Fruit fly (Drosophila melanogaster) whole organism, embryonic: ENCODE data around the gene CG31087.

ENCODE experiments used
- Ada2b ChIP-seq: fragments of 200-800 bp; sonication (Bioruptor generic); IDR thresholded peaks from 2 replicates; pipeline ENCODE4 v1.3.6; 2022; ENCODE audit warnings: missing biosample characterization, missing genetic modification characterization
- C15 ChIP-seq: fragments of 200-800 bp; sonication (Bioruptor generic); IDR thresholded peaks from 3 replicates; pipeline ENCODE4 v1.3.6; 2022; ENCODE audit warnings: missing biosample characterization, missing genetic modification characterization
- CG10267 ChIP-seq: fragments of 200-800 bp; sonication (Bioruptor generic); optimal IDR thresholded peaks from 2 replicates; lab custom pipeline; 2018; ENCODE audit warnings: missing biosample characterization, mild to moderate bottlenecking, missing genetic modification characterization, moderate library complexity
- CG10979 ChIP-seq: fragments of 200-800 bp; sonication (Bioruptor generic); optimal IDR thresholded peaks from 2 replicates; lab custom pipeline; 2018; ENCODE audit warnings: missing biosample characterization, mild to moderate bottlenecking, missing genetic modification characterization, moderate library complexity
- CG11085 ChIP-seq: fragments of 200-800 bp; sonication (Bioruptor generic); IDR thresholded peaks from 2 replicates; pipeline ENCODE4 v1.3.6; 2022; ENCODE audit warnings: missing biosample characterization, missing genetic modification characterization
- CG12104 ChIP-seq: fragments of 200-800 bp; sonication (Bioruptor generic); optimal IDR thresholded peaks from 3 replicates; lab custom pipeline; 2016; ENCODE audit warnings: missing biosample characterization, missing genetic modification characterization
- CG13287 ChIP-seq: fragments of 200-800 bp; sonication (Bioruptor generic); IDR thresholded peaks from 2 replicates; pipeline ENCODE4 v1.3.6; 2022; ENCODE audit warnings: missing biosample characterization, missing genetic modification characterization; ENCODE audit not compliant: partially characterized antibody
- CG15011 ChIP-seq: fragments of 200-800 bp; sonication (Bioruptor generic); optimal IDR thresholded peaks from 3 replicates; lab custom pipeline; 2018; ENCODE audit warnings: missing biosample characterization, mild to moderate bottlenecking, missing genetic modification characterization
- CG15601 ChIP-seq: fragments of 200-800 bp; sonication (Bioruptor generic); optimal IDR thresholded peaks from 3 replicates; lab custom pipeline; 2019; ENCODE audit warnings: missing biosample characterization, mild to moderate bottlenecking, missing genetic modification characterization, moderate library complexity
- CG16779 ChIP-seq: fragments of 200-800 bp; sonication (Bioruptor generic); IDR thresholded peaks from 2 replicates; pipeline ENCODE4 v1.3.6; 2022; ENCODE audit warnings: missing biosample characterization, missing genetic modification characterization
- CG17385 ChIP-seq: fragments of 200-800 bp; sonication (Bioruptor generic); optimal IDR thresholded peaks from 3 replicates; lab custom pipeline; 2018; ENCODE audit warnings: missing biosample characterization, mild to moderate bottlenecking, missing genetic modification characterization
- CG18011 ChIP-seq: fragments of 200-800 bp; sonication (Bioruptor generic); optimal IDR thresholded peaks from 2 replicates; lab custom pipeline; 2017; ENCODE audit warnings: missing biosample characterization, missing genetic modification characterization, mild to moderate bottlenecking, moderate library complexity, missing genotype
- CG18262 ChIP-seq: fragments of 200-800 bp; optimal IDR thresholded peaks from 3 replicates; lab custom pipeline; 2019; ENCODE audit warnings: missing biosample characterization, mild to moderate bottlenecking, missing genetic modification characterization, moderate library complexity
- CG18599 ChIP-seq: fragments of 200-800 bp; sonication (Bioruptor generic); optimal IDR thresholded peaks from 3 replicates; lab custom pipeline; 2017; ENCODE audit warnings: missing biosample characterization, missing genetic modification characterization, mild to moderate bottlenecking, moderate library complexity, missing genetic modification reagents
- CG18619 ChIP-seq: fragments of 200-800 bp; sonication (Bioruptor generic); optimal IDR thresholded peaks from 3 replicates; lab custom pipeline; 2017; ENCODE audit warnings: missing biosample characterization, mild to moderate bottlenecking, missing genetic modification characterization
- CG2678 ChIP-seq: fragments of 200-800 bp; sonication (Bioruptor generic); optimal IDR thresholded peaks from 3 replicates; lab custom pipeline; 2019; ENCODE audit warnings: missing biosample characterization, mild to moderate bottlenecking, missing genetic modification characterization, moderate library complexity
- CG32767 ChIP-seq: fragments of 200-800 bp; sonication (Bioruptor generic); IDR thresholded peaks from 2 replicates; pipeline ENCODE4 v1.3.6; 2022; ENCODE audit warnings: missing biosample characterization, missing genetic modification characterization
- CG32772 ChIP-seq: fragments of 200-800 bp; sonication (Bioruptor generic); IDR thresholded peaks from 2 replicates; pipeline ENCODE4 v1.3.6; 2022; ENCODE audit warnings: missing biosample characterization, missing genetic modification characterization
- CG34224 ChIP-seq: fragments of 200-800 bp; sonication (Bioruptor generic); IDR thresholded peaks from 3 replicates; pipeline ENCODE4 v1.3.6; 2022; ENCODE audit warnings: missing biosample characterization, missing genetic modification characterization; ENCODE audit not compliant: partially characterized antibody
- CG6175 ChIP-seq: fragments of 200-800 bp; sonication (Bioruptor generic); IDR thresholded peaks from 3 replicates; pipeline ENCODE4 v1.3.6; 2022; ENCODE audit warnings: missing biosample characterization, missing genetic modification characterization
- CG6254 ChIP-seq: fragments of 200-800 bp; sonication (Bioruptor generic); optimal IDR thresholded peaks from 3 replicates; lab custom pipeline; 2017; ENCODE audit warnings: mild to moderate bottlenecking, missing biosample characterization, missing genetic modification reagents, missing genetic modification characterization
- CG9797 ChIP-seq: fragments of 200-800 bp; sonication (Bioruptor generic); optimal IDR thresholded peaks from 3 replicates; lab custom pipeline; 2018; ENCODE audit warnings: missing biosample characterization, mild to moderate bottlenecking, missing genetic modification characterization
- Dp ChIP-seq: fragments of 200-800 bp; sonication (Bioruptor generic); optimal IDR thresholded peaks from 2 replicates; lab custom pipeline; 2018; ENCODE audit warnings: missing biosample characterization, mild to moderate bottlenecking, missing genetic modification characterization, moderate library complexity
- Fer1 ChIP-seq: fragments of 200-800 bp; sonication (Bioruptor generic); optimal IDR thresholded peaks from 2 replicates; lab custom pipeline; 2017; ENCODE audit warnings: missing biosample characterization, mild to moderate bottlenecking, missing genetic modification characterization
- Gsc ChIP-seq: fragments of 200-800 bp; sonication (Bioruptor generic); IDR thresholded peaks from 2 replicates; pipeline ENCODE4 v1.3.6; 2022; ENCODE audit warnings: missing biosample characterization, missing genetic modification characterization
- Hand ChIP-seq: fragments of 200-800 bp; sonication (Bioruptor generic); optimal IDR thresholded peaks from 2 replicates; lab custom pipeline; 2017; ENCODE audit warnings: mild to moderate bottlenecking, missing biosample characterization, missing genetic modification reagents, missing genetic modification characterization
- Kr ChIP-seq: fragments of 200-800 bp; sonication (Bioruptor generic); optimal IDR thresholded peaks from 2 replicates; lab custom pipeline; 2017; ENCODE audit warnings: missing biosample characterization, mild to moderate bottlenecking, missing genetic modification characterization
- Meics ChIP-seq: fragments of 200-800 bp; sonication (Bioruptor generic); optimal IDR thresholded peaks from 2 replicates; lab custom pipeline; 2017; ENCODE audit warnings: missing biosample characterization, mild to moderate bottlenecking, missing genetic modification characterization
- Rfx ChIP-seq: fragments of 200-800 bp; sonication (Bioruptor generic); IDR thresholded peaks from 2 replicates; pipeline ENCODE4 v1.3.6; 2022; ENCODE audit warnings: missing biosample characterization, missing genetic modification characterization
- Vsx1 ChIP-seq: fragments of 200-800 bp; sonication (Bioruptor generic); optimal IDR thresholded peaks from 2 replicates; lab custom pipeline; 2017; ENCODE audit warnings: missing biosample characterization, mild to moderate bottlenecking, missing genetic modification characterization, missing genetic modification reagents
- cwo ChIP-seq: fragments of 200-800 bp; sonication (Bioruptor generic); optimal IDR thresholded peaks from 3 replicates; lab custom pipeline; 2017; ENCODE audit warnings: missing biosample characterization, missing genetic modification characterization, mild to moderate bottlenecking, moderate library complexity, missing genetic modification reagents
- dmrt11E ChIP-seq: fragments of 200-800 bp; sonication (Bioruptor generic); optimal IDR thresholded peaks from 3 replicates; lab custom pipeline; 2018; ENCODE audit warnings: missing biosample characterization, mild to moderate bottlenecking, missing genetic modification characterization, moderate library complexity
- dpn ChIP-seq, 2 experiments: fragments of 200-800 bp; sonication (Bioruptor generic); optimal IDR thresholded peaks; 3 replicates each; lab custom pipeline; 2016; ENCODE audit warnings: missing biosample characterization in 2 of 2, missing genetic modification characterization in 2 of 2
- eve ChIP-seq, 2 experiments: fragments of >200 bp; optimal IDR thresholded peaks; 2 replicates each; lab custom pipeline; 2017; ENCODE audit warnings: missing biosample characterization in 2 of 2, missing genetic modification characterization in 2 of 2
- exex ChIP-seq: fragments of 200-800 bp; sonication (Bioruptor generic); optimal IDR thresholded peaks from 4 replicates; lab custom pipeline; 2018; ENCODE audit warnings: missing biosample characterization, mild to moderate bottlenecking, missing genetic modification characterization, moderate library complexity
- fd96Cb ChIP-seq: fragments of 200-800 bp; sonication (Bioruptor generic); optimal IDR thresholded peaks from 2 replicates; lab custom pipeline; 2018; ENCODE audit warnings: missing biosample characterization, mild to moderate bottlenecking, missing genetic modification characterization, moderate library complexity
- gcm ChIP-seq: fragments of 200-800 bp; sonication (Bioruptor generic); optimal IDR thresholded peaks from 2 replicates; lab custom pipeline; 2019; ENCODE audit warnings: missing biosample characterization, mild to moderate bottlenecking, missing genetic modification characterization, moderate library complexity
- gcm2 ChIP-seq: fragments of 200-800 bp; sonication (Bioruptor generic); optimal IDR thresholded peaks from 2 replicates; lab custom pipeline; 2016; ENCODE audit warnings: missing biosample characterization, missing genetic modification characterization
- hth ChIP-seq: fragments of >200 bp; optimal IDR thresholded peaks from 2 replicates; lab custom pipeline; 2017; ENCODE audit warnings: inconsistent platforms
- kni ChIP-seq: fragments of 200-800 bp; sonication (Bioruptor generic); optimal IDR thresholded peaks from 3 replicates; lab custom pipeline; 2017; ENCODE audit warnings: mild to moderate bottlenecking, missing biosample characterization, missing genetic modification reagents, missing genetic modification characterization
- nerfin-1 ChIP-seq: fragments of 200-800 bp; sonication (Bioruptor generic); optimal IDR thresholded peaks from 3 replicates; lab custom pipeline; 2019; ENCODE audit warnings: missing biosample characterization, mild to moderate bottlenecking, missing genetic modification characterization, moderate library complexity
- psq ChIP-seq: fragments of 200-800 bp; sonication (Bioruptor generic); optimal IDR thresholded peaks from 2 replicates; lab custom pipeline; 2017; ENCODE audit warnings: missing biosample characterization, missing genetic modification characterization
- seq ChIP-seq: fragments of 200-800 bp; sonication (Bioruptor generic); IDR thresholded peaks from 2 replicates; pipeline ENCODE4 v1.3.6; 2022; ENCODE audit warnings: missing biosample characterization, missing genetic modification characterization
- tgo ChIP-seq: fragments of 200-800 bp; sonication (Bioruptor generic); IDR thresholded peaks from 3 replicates; pipeline ENCODE4 v1.3.6; 2022; ENCODE audit warnings: missing biosample characterization, missing genetic modification characterization
- tup ChIP-seq: fragments of 200-800 bp; sonication (Bioruptor generic); optimal IDR thresholded peaks from 2 replicates; lab custom pipeline; 2016; ENCODE audit warnings: missing biosample characterization, mild to moderate bottlenecking, missing genetic modification characterization, moderate library complexity
- tx ChIP-seq: fragments of 200-800 bp; sonication (Bioruptor generic); optimal IDR thresholded peaks from 2 replicates; lab custom pipeline; 2016; ENCODE audit warnings: missing biosample characterization, missing genetic modification characterization
- zfh1 ChIP-seq: fragments of 200-800 bp; sonication (Bioruptor generic); IDR thresholded peaks from 3 replicates; pipeline ENCODE4 v1.3.6; 2022; ENCODE audit warnings: missing biosample characterization, missing genetic modification characterization

CG31087 gene

dm6 chr3R:25295320-25296020 lies 18.2 kb downstream of the CG31087 start, which contains the start of gene CG31102 (continued):
- TF ChIP-seq seq (GFP tag; lab: Robert Waterston, UW) (no peak), tgo (GFP tag; lab: Robert Waterston, UW) (no peak), fd96Cb (tag; lab: Kevin White, UChicago) (no peak), hth (no peak), tx (GFP tag; lab: Kevin White, UChicago) (no peak), Rfx (0 out of 2 replicates have a peak, but pooled peaks have one; percentile 12), C15 (GFP tag; lab: Robert Waterston, UW) (no peak)
- TF ChIP-seq, all 482 proteins: peak for 23

dm6 chr3R:25292864-25293284 lies 20.8 kb downstream of the CG31087 start, which contains the start of gene CG31098:
Gene CG31098, minus strand, starts transcription at chr3R:25292977.
- TF ChIP-seq Kr (no peak), fd96Cb (tag; lab: Kevin White, UChicago) (no peak), Gsc (GFP tag; lab: Robert Waterston, UW) (no peak), cwo (GFP tag; lab: Kevin White, UChicago) (peak; percentile 62), Hand (GFP tag; lab: Kevin White, UChicago) (peak; percentile 14), CG11085 (GFP tag; lab: Robert Waterston, UW) (no peak), dpn (GFP tag; optimal IDR thresholded peaks at IDR 0.05; lab: Kevin White, UChicago) (no peak), Fer1 (peak; percentile 72), exex (tag; lab: Kevin White, UChicago) (peak; percentile 49), tup (GFP tag; lab: Kevin White, UChicago) (no peak), CG6254 (GFP tag; lab: Kevin White, UChicago) (no peak), CG12104 (GFP tag; lab: Kevin White, UChicago) (no peak), Vsx1 (peak; percentile 35), Meics (GFP tag; lab: Kevin White, UChicago) (peak; percentile 53), CG17385 (peak; percentile 47), CG2678 (tag; lab: Kevin White, UChicago) (peak; percentile 54), CG15601 (tag; lab: Kevin White, UChicago) (peak; percentile 0), psq (no peak), kni (GFP tag; lab: Kevin White, UChicago) (no peak), CG18011 (GFP tag; lab: Kevin White, UChicago) (no peak), CG9797 (GFP tag; lab: Kevin White, UChicago) (no peak), CG18599 (GFP tag; lab: Kevin White, UChicago) (peak; percentile 48), CG32772 (GFP tag; lab: Robert Waterston, UW) (no peak), Dp (GFP tag; lab: Kevin White, UChicago) (no peak), CG18619 (GFP tag; lab: Kevin White, UChicago) (no peak), Ada2b (GFP tag; lab: Robert Waterston, UW) (no peak), CG10267 (tag; lab: Kevin White, UChicago) (no peak), CG18262 (no peak), CG15011 (GFP tag; lab: Kevin White, UChicago) (no peak), zfh1 (GFP tag; lab: Robert Waterston, UW) (no peak), CG13287 (GFP tag; lab: Robert Waterston, UW) (peak; percentile 63; the same call in 1 of the 2 replicates), CG10979 (tag; lab: Kevin White, UChicago) (no peak), gcm2 (GFP tag; lab: Kevin White, UChicago) (no peak), CG32767 (GFP tag; lab: Robert Waterston, UW) (peak; percentile 78), dmrt11E (tag; lab: Kevin White, UChicago) (no peak), nerfin-1 (tag; lab: Kevin White, UChicago) (no peak), gcm (GFP tag; lab: Kevin White, UChicago) (no peak), eve (GFP tag; optimal IDR thresholded peaks at IDR 0.05; lab: Kevin White, UChicago) (peak in 1 of 2 experiments; percentile 18), CG34224 (peak; percentile 49; the same call in 1 of the 3 replicates), CG16779 (GFP tag; lab: Robert Waterston, UW) (no peak), CG6175 (no peak), C15 (GFP tag; lab: Robert Waterston, UW) (no peak)
